Worm (Caenorhabditis elegans): ENCODE data around the gene F55A11.6.

DNA sequence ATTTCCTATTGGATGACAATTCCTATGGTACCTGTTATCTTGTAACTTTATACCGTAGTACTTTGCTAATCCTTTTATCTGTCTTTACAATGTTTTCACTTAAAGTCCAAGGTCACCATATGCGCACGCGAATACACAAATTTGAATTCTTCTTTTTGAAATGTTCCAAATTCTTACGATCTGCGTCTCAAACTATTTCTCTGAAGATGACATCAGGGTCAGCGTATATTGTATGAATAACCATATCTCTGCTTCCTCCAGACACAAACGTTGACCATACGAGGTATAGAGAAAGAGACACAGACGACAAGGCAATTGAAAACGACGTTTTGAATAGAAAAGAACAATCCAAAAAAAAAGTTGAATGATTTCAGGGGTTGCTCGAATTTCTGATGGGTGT is 2.7 kb upstream of the F55A11.6 start:
- TF ChIP-seq mab-5 (tag; optimal IDR thresholded peaks at IDR 0.05) (no peak), unc-62 (GFP tag; optimal IDR thresholded peaks at IDR 0.05) (no peak), zag-1 (tag; optimal IDR thresholded peaks at IDR 0.05) (no peak), snpc-4 (tag; optimal IDR thresholded peaks at IDR 0.05) (no peak)

All from whole organism, L2 larva.